Worm (Caenorhabditis elegans): ENCODE data around the gene ZC239.20.

DNA sequence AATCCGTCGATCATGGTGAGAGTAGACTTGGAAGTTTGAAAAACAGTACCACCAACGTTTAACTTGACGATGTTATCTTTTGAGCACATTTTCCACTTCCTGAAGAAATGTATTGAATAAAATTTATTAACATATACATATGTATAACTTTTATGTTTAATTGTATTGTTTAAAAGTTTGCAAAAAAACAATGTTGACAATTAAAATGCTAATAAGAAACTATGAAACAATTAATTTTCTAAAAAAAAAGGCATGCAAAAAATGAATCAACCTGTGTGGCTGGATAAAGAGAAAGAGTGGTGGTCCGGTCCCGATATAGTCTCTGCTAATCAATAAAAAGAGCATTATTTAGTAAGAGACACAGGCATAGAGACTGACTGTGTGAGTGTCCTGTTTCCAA is 28.4 kb upstream of the ZC239.20 start, which contains the start of gene C17F4.8:
- TF ChIP-seq him-1 (tag; optimal IDR thresholded peaks at IDR 0.05), result no peak
- no peak for TF ChIP-seq W03F9.2 (tag; optimal IDR thresholded peaks at IDR 0.05)
